Worm (Caenorhabditis elegans) whole organism, mixed stage, embryonic: ENCODE measurements around the gene R04F11.5.

Experiments used
- flh-1 ChIP-seq: fragments of 200-800 bp; sonication (Bioruptor generic); optimal IDR thresholded peaks from 2 replicates; lab custom pipeline; 2018; ENCODE audit warnings: mild to moderate bottlenecking, missing genetic modification characterization, moderate library complexity, missing compliant biosample characterization
- hlh-1 ChIP-seq: fragments of 150-350 bp; optimal IDR thresholded peaks from 2 replicates; lab custom pipeline; 2014; ENCODE audit warnings: missing biosample characterization, missing genetic modification reagents, missing genetic modification characterization
- mep-1 ChIP-seq: fragments of 150-350 bp; optimal IDR thresholded peaks from 2 replicates; lab custom pipeline; 2017; ENCODE audit warnings: missing biosample characterization, missing genetic modification reagents, missing genetic modification characterization, inconsistent platforms
- pha-4 ChIP-seq: fragments of 150-350 bp; optimal IDR thresholded peaks from 2 replicates; lab custom pipeline; 2018; ENCODE audit warnings: missing biosample characterization, missing genetic modification reagents, missing genetic modification characterization
- snpc-4 ChIP-seq: fragments of 150-350 bp; optimal IDR thresholded peaks from 2 replicates; lab custom pipeline; 2014; ENCODE audit warnings: missing biosample characterization, missing genetic modification characterization

- TF ChIP-seq flh-1 (GFP tag; lab: Kevin White, UChicago) (no peak), mep-1 (tag; lab: Kevin White, UChicago) (no peak), snpc-4 (tag; lab: Kevin White, UChicago) (no peak), pha-4 (tag; lab: Kevin White, UChicago) (no peak), hlh-1 (no peak)
Measured at ce11 chrV:12358347-12358746, 40.5 kb upstream of the R04F11.5 start, which contains the start of gene F23H12.5.
